Worm (Caenorhabditis elegans): ENCODE measurements around the gene F13B12.6.
A peak's percentile ranks its signal among the peaks of the same experiment; 100 is the strongest.

The F13B12.6 gene

DNA sequence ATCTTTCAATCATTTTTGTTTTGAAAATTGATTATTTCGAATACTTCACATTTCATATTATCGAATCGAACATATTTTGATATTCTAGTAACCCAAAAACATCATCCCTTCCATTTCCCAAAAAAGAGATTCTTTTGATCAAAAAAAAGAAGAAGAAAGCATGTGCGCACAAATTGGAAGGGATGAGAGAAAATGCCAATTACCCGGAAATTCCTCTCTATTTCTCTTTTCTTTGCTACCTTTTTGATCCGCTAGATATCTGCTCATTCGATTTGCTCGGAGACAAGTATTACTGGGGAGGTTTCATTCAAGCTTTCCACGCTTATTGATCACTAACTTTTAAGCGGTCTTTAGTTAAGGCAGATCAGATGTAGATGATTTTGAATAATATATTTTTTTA is 20.9 kb downstream of the F13B12.6 start:
- peak; percentile 44 for TF ChIP-seq fkh-8 (tag; optimal IDR thresholded peaks at IDR 0.05)
- peak; percentile 54 for TF ChIP-seq dsc-1 (tag; optimal IDR thresholded peaks at IDR 0.05)
- peak; percentile 63 for TF ChIP-seq fkh-10 (GFP tag; optimal IDR thresholded peaks at IDR 0.05)
- TF ChIP-seq nhr-71 (tag; optimal IDR thresholded peaks at IDR 0.05): peak; percentile 24
- no peak for TF ChIP-seq C16A3.4 (tag; optimal IDR thresholded peaks at IDR 0.05)
- TF ChIP-seq lin-14 (GFP tag; optimal IDR thresholded peaks at IDR 0.05): peak; percentile 77
- peak; percentile 14 for TF ChIP-seq nhr-47 (tag; optimal IDR thresholded peaks at IDR 0.05)
- TF ChIP-seq nhr-11 (tag; optimal IDR thresholded peaks at IDR 0.05): no peak
- peak; percentile 3 for TF ChIP-seq tbx-2 (tag; optimal IDR thresholded peaks at IDR 0.05)

DNA sequence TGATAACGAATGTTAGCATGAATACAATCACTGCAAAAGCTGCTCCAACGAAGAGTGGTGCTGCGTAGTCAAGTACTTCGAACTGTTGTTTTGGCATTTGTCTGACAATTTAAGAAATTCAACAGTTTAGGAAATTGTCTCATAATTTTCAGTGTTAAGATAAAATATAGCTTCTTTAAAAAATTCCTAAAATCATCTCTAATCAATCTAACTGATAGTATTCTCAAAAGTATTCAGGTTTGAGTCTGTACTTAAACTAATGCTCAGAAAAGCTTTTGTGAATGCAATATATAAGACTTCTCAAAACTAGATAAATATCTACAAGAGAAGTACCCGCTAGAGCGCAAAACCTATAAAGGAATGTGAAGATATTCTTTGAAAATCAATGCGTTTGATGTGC is 22.8 kb downstream of the F13B12.6 start, which contains the start of gene R10H10.4:
Gene R10H10.4, minus strand, starts transcription at position 101 of the 400 bp plus-strand sequence.
- TF ChIP-seq C16A3.4 (tag; optimal IDR thresholded peaks at IDR 0.05) (no peak), egl-27 (tag; optimal IDR thresholded peaks at IDR 0.05) (no peak), nhr-76 (tag; optimal IDR thresholded peaks at IDR 0.05) (no peak), fkh-4 (tag; optimal IDR thresholded peaks at IDR 0.05; ENCODE audit: borderline replicate concordance) (no peak), dpl-1 (GFP tag; optimal IDR thresholded peaks at IDR 0.05) (no peak), unc-62 (GFP tag; optimal IDR thresholded peaks at IDR 0.05) (no peak), irx-1 (tag; optimal IDR thresholded peaks at IDR 0.05) (no peak), lin-15B (tag; optimal IDR thresholded peaks at IDR 0.05) (no peak)

DNA sequence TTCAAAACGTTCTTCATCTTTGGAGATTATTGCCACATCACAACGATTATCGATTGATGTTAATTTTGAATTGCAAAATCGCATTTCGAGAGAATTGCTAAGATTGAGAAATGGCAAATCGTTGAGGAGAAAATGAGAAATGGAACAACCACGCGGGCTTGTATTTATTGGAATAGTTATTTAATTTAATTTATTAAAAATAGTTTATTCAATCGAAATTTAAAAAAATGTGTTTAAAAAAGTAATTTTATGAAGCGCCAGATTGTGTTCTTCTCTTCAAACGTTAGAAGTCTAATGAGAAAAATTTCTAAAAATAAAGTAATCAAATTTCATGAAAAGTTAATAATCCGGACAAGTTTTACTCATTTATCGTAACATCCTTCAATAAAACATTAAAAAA is 25.9 kb downstream of the F13B12.6 start, which contains the start of gene spe-26:
Gene spe-26, minus strand, starts transcription at position 101 of the 400 bp plus-strand sequence.
- no peak for TF ChIP-seq rnt-1 (tag; optimal IDR thresholded peaks at IDR 0.05)
- TF ChIP-seq dpl-1 (GFP tag; optimal IDR thresholded peaks at IDR 0.05): no peak
- no peak for TF ChIP-seq zag-1 (tag; optimal IDR thresholded peaks at IDR 0.05)
- no peak for TF ChIP-seq egl-13 (tag; optimal IDR thresholded peaks at IDR 0.05)
- no peak for TF ChIP-seq nhr-20 (tag; optimal IDR thresholded peaks at IDR 0.05)
- no peak for TF ChIP-seq unc-30 (tag; optimal IDR thresholded peaks at IDR 0.05)
- no peak for TF ChIP-seq Y116A8C.19 (tag; optimal IDR thresholded peaks at IDR 0.05; ENCODE audit: borderline replicate concordance)
- TF ChIP-seq tbx-2 (tag; optimal IDR thresholded peaks at IDR 0.05): no peak

DNA sequence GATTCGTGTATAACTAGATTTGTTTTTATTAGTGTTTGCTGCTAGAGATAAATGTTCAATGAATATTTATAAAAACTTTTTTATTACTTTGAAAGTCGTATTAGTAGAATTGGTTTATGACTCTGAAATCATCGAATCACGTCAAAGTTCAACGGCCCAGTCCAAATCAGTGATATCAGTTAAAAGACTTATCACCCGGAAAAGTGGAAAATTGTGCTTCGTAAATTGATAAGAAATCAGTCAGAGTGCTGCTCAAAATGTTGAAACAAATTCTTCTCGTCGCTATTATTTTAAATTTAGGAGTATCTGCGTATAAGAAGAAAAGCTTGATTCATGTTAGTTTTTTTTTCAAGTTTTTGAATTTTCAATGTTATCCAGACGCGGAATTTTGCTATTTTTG is 29.4 kb downstream of the F13B12.6 start, which contains the start of gene R10H10.3:
Gene R10H10.3, plus strand, starts transcription at position 243 of the 400 bp plus-strand sequence.
- TF ChIP-seq nhr-90 (tag; optimal IDR thresholded peaks at IDR 0.05; ENCODE audit: poor library complexity): no peak
- no peak for TF ChIP-seq ceh-88 (GFP tag; IDR thresholded peaks at IDR 0.05)
- peak; percentile 43 for TF ChIP-seq elt-2 (tag; optimal IDR thresholded peaks at IDR 0.05)
- no peak for TF ChIP-seq nhr-19 (GFP tag; conservative IDR thresholded peaks at IDR 0.05)

DNA sequence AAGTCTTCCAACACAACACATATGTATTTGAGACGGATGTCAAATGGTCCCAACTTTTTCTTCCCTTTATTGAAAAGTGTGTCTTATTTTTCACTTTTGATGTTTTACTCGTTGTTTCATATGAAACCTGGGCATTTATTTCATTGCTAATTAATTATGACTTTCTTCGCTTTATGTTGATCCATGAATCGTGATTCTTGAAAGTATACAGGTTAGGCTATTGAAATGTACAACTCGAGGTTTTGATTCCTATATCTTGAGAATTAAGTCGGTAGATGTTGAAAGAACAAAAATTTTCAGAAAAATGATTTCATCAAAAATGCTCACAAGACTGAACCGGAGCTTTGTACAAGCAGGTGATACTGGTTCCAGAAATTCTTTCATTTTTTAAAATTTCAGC is 30.6 kb downstream of the F13B12.6 start, which contains the start of gene nfu-1:
Gene nfu-1, plus strand, starts transcription at position 301 of the 400 bp plus-strand sequence.
- TF ChIP-seq aly-2 (tag; optimal IDR thresholded peaks at IDR 0.05): peak; percentile 27
- TF ChIP-seq jun-1 (tag; optimal IDR thresholded peaks at IDR 0.05): no peak

DNA sequence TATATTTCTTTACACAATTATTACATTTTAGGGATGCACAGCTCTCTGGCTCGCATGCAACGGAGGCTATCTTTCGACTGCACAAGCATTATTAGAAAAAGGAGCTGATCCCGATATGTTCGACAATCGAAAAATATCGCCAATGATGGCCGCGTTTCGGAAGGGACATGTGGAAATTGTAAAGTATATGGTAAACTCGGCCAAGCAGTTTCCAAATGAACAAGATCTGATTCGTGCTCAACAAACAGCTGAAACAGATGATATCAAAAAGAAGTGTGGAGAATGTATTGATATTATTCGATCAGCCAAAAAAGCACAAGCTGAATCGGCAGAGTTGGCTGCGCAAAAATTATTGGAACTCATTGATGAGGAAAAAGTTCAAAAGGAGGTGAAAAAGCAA is 34.8 kb downstream of the F13B12.6 start:
- TF ChIP-seq xbp-1 (tag; optimal IDR thresholded peaks at IDR 0.05): no peak
- no peak for TF ChIP-seq aly-2 (tag; optimal IDR thresholded peaks at IDR 0.05)
- TF ChIP-seq unc-30 (tag; optimal IDR thresholded peaks at IDR 0.05): no peak
- no peak for TF ChIP-seq pqm-1 (tag; optimal IDR thresholded peaks at IDR 0.05)
- TF ChIP-seq egl-27 (tag; optimal IDR thresholded peaks at IDR 0.05): no peak
- TF ChIP-seq fos-1 (tag; optimal IDR thresholded peaks at IDR 0.05): no peak
- TF ChIP-seq swsn-7 (tag; optimal IDR thresholded peaks at IDR 0.05): no peak
- no peak for TF ChIP-seq isw-1 (GFP tag; IDR thresholded peaks at IDR 0.05)
- no peak for TF ChIP-seq dpl-1 (GFP tag; optimal IDR thresholded peaks at IDR 0.05)
- no peak for TF ChIP-seq egl-13 (tag; optimal IDR thresholded peaks at IDR 0.05)
- TF ChIP-seq ama-1 (optimal IDR thresholded peaks at IDR 0.05): no peak
- no peak for TF ChIP-seq ces-1 (GFP tag; optimal IDR thresholded peaks at IDR 0.05)
- TF ChIP-seq mef-2 (tag; optimal IDR thresholded peaks at IDR 0.05): no peak
